Worm (Caenorhabditis elegans) whole organism, L3 larva: ENCODE data around the gene C08B6.18.

Experiments
- ama-1 ChIP-seq: fragments of 150-350 bp; optimal IDR thresholded peaks from 2 replicates; lab custom pipeline; 2018
- ceh-82 ChIP-seq: fragments of 150-350 bp; optimal IDR thresholded peaks from 2 replicates; lab custom pipeline; 2014; ENCODE audit warnings: missing biosample characterization, missing genetic modification characterization
- elt-1 ChIP-seq: fragments of 150-350 bp; optimal IDR thresholded peaks from 2 replicates; lab custom pipeline; 2014; ENCODE audit warnings: missing biosample characterization, missing genetic modification characterization
- elt-2 ChIP-seq: sonication (generic microtip); optimal IDR thresholded peaks from 2 replicates; lab custom pipeline; 2016; ENCODE audit warnings: missing genetic modification reagents, mild to moderate bottlenecking, missing genetic modification characterization, missing compliant biosample characterization
- elt-3 ChIP-seq, 3 experiments: fragments of 150-350 bp in 1 of 3; sonication (generic microtip) in 2 of 3; optimal IDR thresholded peaks; 2 replicates in 2 of 3; 4 replicates in 1 of 3; lab custom pipeline; 2014 to 2017; ENCODE audit warnings: missing biosample characterization in 3 of 3, missing genetic modification characterization in 3 of 3
- fos-1 ChIP-seq: fragments of 150-350 bp; optimal IDR thresholded peaks from 2 replicates; lab custom pipeline; 2014; ENCODE audit warnings: missing biosample characterization, missing genetic modification characterization
- nhr-11 ChIP-seq: fragments of 150-350 bp; optimal IDR thresholded peaks from 2 replicates; lab custom pipeline; 2014; ENCODE audit warnings: missing biosample characterization, missing genetic modification characterization
- nhr-23 ChIP-seq: fragments of 150-350 bp; optimal IDR thresholded peaks from 2 replicates; lab custom pipeline; 2014; ENCODE audit warnings: missing biosample characterization, missing genetic modification reagents, missing genetic modification characterization
- nhr-237 ChIP-seq: fragments of 150-350 bp; optimal IDR thresholded peaks from 2 replicates; lab custom pipeline; 2014; ENCODE audit warnings: missing biosample characterization, missing genetic modification characterization
- nhr-25 ChIP-seq: sonication (generic microtip); optimal IDR thresholded peaks from 2 replicates; lab custom pipeline; 2017; ENCODE audit warnings: missing biosample characterization, missing genetic modification characterization
- nhr-28 ChIP-seq: fragments of 150-350 bp; optimal IDR thresholded peaks from 2 replicates; lab custom pipeline; 2014; ENCODE audit warnings: missing biosample characterization, missing genetic modification characterization
- sea-2 ChIP-seq: fragments of 150-350 bp; sonication (generic microtip); optimal IDR thresholded peaks from 4 replicates; lab custom pipeline; 2014; ENCODE audit warnings: missing biosample characterization, missing genetic modification reagents, missing genetic modification characterization

DNA sequence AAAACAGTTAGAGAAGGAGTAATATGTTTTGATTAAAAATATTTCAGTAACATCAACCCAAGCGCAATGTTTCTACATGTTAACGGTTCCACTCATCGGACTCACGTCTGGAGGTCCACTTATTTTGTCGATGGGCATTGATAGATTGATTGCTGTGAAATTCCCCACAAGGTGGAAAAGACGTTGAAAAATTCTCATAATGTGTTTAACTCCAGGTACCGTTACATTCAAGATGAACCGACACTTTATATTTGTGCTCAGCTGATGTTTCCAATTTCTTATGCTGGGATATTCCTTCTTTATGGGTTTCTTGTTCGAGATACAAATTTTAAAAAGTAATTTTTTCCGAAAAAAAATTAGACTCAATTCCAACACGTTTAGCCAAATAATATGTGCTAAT is 19.1 kb upstream of the C08B6.18 start:
- TF ChIP-seq fos-1 (tag; lab: Kevin White, UChicago) (no peak), ceh-82 (tag; lab: Kevin White, UChicago) (no peak), elt-3 (tag; optimal IDR thresholded peaks at IDR 0.05; lab: Kevin White, UChicago) (no peak), nhr-11 (tag; lab: Kevin White, UChicago) (no peak), elt-1 (tag; lab: Kevin White, UChicago) (no peak), nhr-28 (tag; lab: Kevin White, UChicago) (no peak), sea-2 (GFP tag; lab: Kevin White, UChicago) (no peak), nhr-25 (tag; lab: Kevin White, UChicago) (no peak), nhr-237 (no peak), nhr-23 (no peak), elt-2 (tag; lab: Kevin White, UChicago) (no peak), ama-1 (lab: Kevin White, UChicago) (no peak)
